Worm (Caenorhabditis elegans): ENCODE measurements around the gene Y76B12C.8.

- TF ChIP-seq nhr-90 (tag; optimal IDR thresholded peaks at IDR 0.05) (no peak), egl-44 (GFP tag; IDR thresholded peaks at IDR 0.05) (no peak), mes-4 (tag; optimal IDR thresholded peaks at IDR 0.05) (no peak), ztf-3 (GFP tag; optimal IDR thresholded peaks at IDR 0.05) (no peak), unc-62 (GFP tag; optimal IDR thresholded peaks at IDR 0.05) (no peak), F33H1.4 (GFP tag; IDR thresholded peaks at IDR 0.05) (no peak), efl-1 (GFP tag; optimal IDR thresholded peaks at IDR 0.05) (no peak), pbrm-1 (GFP tag; IDR thresholded peaks at IDR 0.05) (no peak), ama-1 (optimal IDR thresholded peaks at IDR 0.05) (no peak), ama-1 (GFP tag; optimal IDR thresholded peaks at IDR 0.05) (no peak)
Measured at ce11 chrIV:1965135-1965534, 14.7 kb upstream of the Y76B12C.8 start, which contains the start of gene Y48A5A.1.

Data from whole organism, young adult.